Worm (Caenorhabditis elegans) whole organism, young adult: ENCODE measurements around the gene rsf-1.

Experiments used
- B0261.1 ChIP-seq: sonication (generic microtip); optimal IDR thresholded peaks from 2 replicates; lab custom pipeline; 2016; ENCODE audit warnings: mild to moderate bottlenecking, missing genetic modification characterization, moderate library complexity, missing compliant biosample characterization
- F39B2.1 ChIP-seq: fragments of 200-800 bp; sonication (Bioruptor generic); IDR thresholded peaks from 2 replicates; pipeline ENCODE4 v1.3.6; 2022; ENCODE audit warnings: missing genetic modification reagents, missing genetic modification characterization, missing compliant biosample characterization
- F57A8.1 ChIP-seq: fragments of 200-800 bp; sonication (Bioruptor generic); optimal IDR thresholded peaks from 2 replicates; lab custom pipeline; 2018; ENCODE audit warnings: mild to moderate bottlenecking, missing genetic modification characterization, moderate library complexity, missing compliant biosample characterization
- K11D2.4 ChIP-seq: fragments of 200-800 bp; sonication (Bioruptor generic); IDR thresholded peaks from 2 replicates; pipeline ENCODE4 v1.3.6; 2022; ENCODE audit warnings: missing genetic modification reagents, missing genetic modification characterization, missing compliant biosample characterization
- ccch-3 ChIP-seq: fragments of 200-800 bp; sonication (Bioruptor generic); optimal IDR thresholded peaks from 2 replicates; lab custom pipeline; 2018; ENCODE audit warnings: mild to moderate bottlenecking, missing genetic modification characterization, missing compliant biosample characterization
- cebp-2 ChIP-seq: fragments of 200-800 bp; sonication (Bioruptor generic); IDR thresholded peaks from 2 replicates; pipeline ENCODE4 v1.3.6; 2022; ENCODE audit warnings: missing genetic modification characterization, missing compliant biosample characterization
- egrh-3 ChIP-seq: fragments of 200-800 bp; sonication (Bioruptor generic); IDR thresholded peaks from 2 replicates; pipeline ENCODE4 v1.3.6; 2022; ENCODE audit warnings: missing genetic modification reagents, missing genetic modification characterization, missing compliant biosample characterization
- lin-35 ChIP-seq, 3 experiments: fragments of 150-350 bp in 2 of 3; sonication (generic microtip) in 1 of 3; optimal IDR thresholded peaks; 2 replicates each; lab custom pipeline; 2014 to 2018; ENCODE audit warnings: missing biosample characterization in 3 of 3, missing genetic modification characterization in 3 of 3, missing genetic modification reagents in 3 of 3
- pha-4 ChIP-seq: fragments of 150-350 bp; sonication (generic microtip); optimal IDR thresholded peaks from 2 replicates; lab custom pipeline; 2014; ENCODE audit warnings: missing biosample characterization, missing genetic modification reagents, missing genetic modification characterization
- unc-62 ChIP-seq: fragments of 150-350 bp; optimal IDR thresholded peaks from 2 replicates; lab custom pipeline; 2014; ENCODE audit warnings: missing biosample characterization, missing genetic modification reagents, missing genetic modification characterization
- ztf-25 ChIP-seq: fragments of 200-800 bp; sonication (Bioruptor generic); IDR thresholded peaks from 2 replicates; pipeline ENCODE4 v1.3.6; 2022; ENCODE audit warnings: missing genetic modification reagents, missing genetic modification characterization, missing compliant biosample characterization

DNA sequence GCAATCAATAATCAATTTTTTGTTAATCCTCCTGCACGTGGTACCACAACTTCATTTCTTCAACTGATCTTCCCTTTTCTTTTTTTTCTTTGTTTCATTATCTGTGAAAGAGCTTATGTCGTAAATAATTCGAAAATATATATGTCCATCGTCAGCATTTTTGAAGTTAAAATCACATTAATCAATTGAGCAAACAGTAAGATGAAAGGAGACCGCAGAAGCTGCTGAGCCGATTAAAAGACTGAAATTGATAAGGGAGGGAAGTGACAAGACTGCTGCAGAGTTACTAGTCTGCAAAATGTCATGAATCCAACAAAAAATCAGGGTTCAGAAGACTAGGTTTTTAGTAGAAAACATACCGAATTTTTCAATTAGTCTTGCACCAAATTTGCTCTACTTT is 22.4 kb upstream of the rsf-1 start:
- TF ChIP-seq F57A8.1 (GFP tag; lab: Kevin White, UChicago) (no peak), cebp-2 (GFP tag; lab: Robert Waterston, UW) (no peak), K11D2.4 (GFP tag; lab: Robert Waterston, UW) (no peak), ztf-25 (GFP tag; lab: Robert Waterston, UW) (no peak), B0261.1 (tag; lab: Kevin White, UChicago) (no peak), unc-62 (GFP tag; lab: Kevin White, UChicago) (no peak), egrh-3 (GFP tag; lab: Robert Waterston, UW) (no peak), F39B2.1 (GFP tag; lab: Robert Waterston, UW) (no peak), ccch-3 (no peak), pha-4 (tag; lab: Kevin White, UChicago) (no peak), lin-35 (GFP tag; optimal IDR thresholded peaks at IDR 0.05; lab: Kevin White, UChicago) (no peak)
